Fruit fly (Drosophila melanogaster) whole organism, wandering third instar larva: ENCODE measurements around the gene CG17198.

Experiments used
- CrebA ChIP-seq: fragments of 200-800 bp; sonication (Bioruptor generic); optimal IDR thresholded peaks from 2 replicates; lab custom pipeline; 2016; ENCODE audit warnings: missing biosample characterization, mild to moderate bottlenecking, missing genetic modification characterization, borderline replicate concordance
- HLH106 ChIP-seq: fragments of 200-800 bp; optimal IDR thresholded peaks from 3 replicates; lab custom pipeline; 2019; ENCODE audit warnings: missing biosample characterization, mild to moderate bottlenecking, missing genetic modification characterization, moderate library complexity
- OdsH ChIP-seq: fragments of 200-800 bp; sonication (Bioruptor generic); optimal IDR thresholded peaks from 2 replicates; lab custom pipeline; 2016; ENCODE audit warnings: missing biosample characterization, mild to moderate bottlenecking, missing genetic modification characterization
- br ChIP-seq: fragments of 200-800 bp; sonication (Bioruptor generic); optimal IDR thresholded peaks from 2 replicates; lab custom pipeline; 2016; ENCODE audit warnings: missing biosample characterization, missing genetic modification characterization
- dl ChIP-seq, 2 experiments: fragments of 175-275, 200-275 bp in 1 of 2; fragments of 200-275 bp in 1 of 2; sonication (Bioruptor generic); optimal IDR thresholded peaks; lab custom pipeline; 2018; ENCODE audit warnings: mild to moderate bottlenecking in 2 of 2, missing biosample characterization in 2 of 2, missing genetic modification characterization in 2 of 2, moderate library complexity in 2 of 2; ENCODE audit not compliant: partially characterized antibody in 2 of 2, insufficient read depth in 1 of 2
- dmrt93B ChIP-seq: fragments of 200-800 bp; sonication (Bioruptor generic); optimal IDR thresholded peaks from 2 replicates; lab custom pipeline; 2018; ENCODE audit warnings: missing biosample characterization, mild to moderate bottlenecking, missing genetic modification characterization
- fru ChIP-seq: fragments of 200-800 bp; sonication (Bioruptor generic); optimal IDR thresholded peaks from 3 replicates; lab custom pipeline; 2016; ENCODE audit warnings: missing biosample characterization, mild to moderate bottlenecking, missing genetic modification characterization
- pan ChIP-seq: fragments of >200 bp; optimal IDR thresholded peaks from 2 replicates; lab custom pipeline; 2017
- psq ChIP-seq: fragments of 200-800 bp; sonication (Bioruptor generic); optimal IDR thresholded peaks from 3 replicates; lab custom pipeline; 2017; ENCODE audit warnings: missing biosample characterization, mild to moderate bottlenecking, missing genetic modification characterization, moderate library complexity
- tai ChIP-seq: sonication (Bioruptor generic); optimal IDR thresholded peaks from 2 replicates; lab custom pipeline; 2016; ENCODE audit warnings: missing biosample characterization, missing genetic modification characterization
- usp ChIP-seq: fragments of >200 bp; optimal IDR thresholded peaks from 2 replicates; lab custom pipeline; 2017; ENCODE audit warnings: missing biosample characterization, missing genetic modification characterization

dm6 chr3R:25811611-25812010 lies 36.4 kb upstream of the CG17198 start, which contains the start of the genes Acam and CG17770:
- TF ChIP-seq dl (GFP tag; optimal IDR thresholded peaks at IDR 0.05; lab: Kevin White, UChicago; ENCODE audit: insufficient read depth in 1 of 2, partially characterized antibody in 2 of 2) (no peak), pan (lab: Kevin White, UChicago) (no peak), HLH106 (tag; lab: Kevin White, UChicago) (no peak), psq (GFP tag; lab: Kevin White, UChicago) (no peak), dmrt93B (no peak), CrebA (GFP tag; lab: Kevin White, UChicago) (no peak), fru (no peak), tai (GFP tag; lab: Kevin White, UChicago) (no peak), br (GFP tag; lab: Kevin White, UChicago) (no peak), usp (GFP tag; lab: Kevin White, UChicago) (no peak), OdsH (GFP tag; lab: Kevin White, UChicago) (no peak)
